Worm (Caenorhabditis elegans) whole organism, L2 larva: ENCODE data around the gene ceh-93.
A peak's percentile ranks its signal among the peaks of the same experiment; 100 is the strongest.

Experiments used
- C34F6.9 ChIP-seq: fragments of 150-350 bp; optimal IDR thresholded peaks from 2 replicates; lab custom pipeline; 2014; ENCODE audit warnings: missing biosample characterization, missing genetic modification characterization
- F13H6.1 ChIP-seq: sonication (generic microtip); optimal IDR thresholded peaks from 2 replicates; lab custom pipeline; 2016; ENCODE audit warnings: missing genetic modification characterization, missing compliant biosample characterization
- Y55F3AM.14 ChIP-seq: fragments of 200-800 bp; sonication (Bioruptor generic); optimal IDR thresholded peaks from 2 replicates; lab custom pipeline; 2018; ENCODE audit warnings: mild to moderate bottlenecking, missing genetic modification characterization, missing compliant biosample characterization
- ZK546.5 ChIP-seq: sonication (generic microtip); optimal IDR thresholded peaks from 2 replicates; lab custom pipeline; 2017; ENCODE audit warnings: missing biosample characterization, missing genetic modification characterization
- alr-1 ChIP-seq: fragments of 150-350 bp; optimal IDR thresholded peaks from 2 replicates; lab custom pipeline; 2014; ENCODE audit warnings: missing biosample characterization, missing genetic modification characterization
- blmp-1 ChIP-seq: sonication (generic microtip); optimal IDR thresholded peaks from 2 replicates; lab custom pipeline; 2017; ENCODE audit warnings: missing genetic modification characterization, mild to moderate bottlenecking, missing compliant biosample characterization, antibody characterized with exemption, moderate library complexity; ENCODE audit not compliant: insufficient read depth
- crh-2 ChIP-seq: sonication (generic microtip); optimal IDR thresholded peaks from 2 replicates; lab custom pipeline; 2017; ENCODE audit warnings: missing biosample characterization, missing genetic modification characterization
- dmd-4 ChIP-seq: sonication (generic microtip); optimal IDR thresholded peaks from 2 replicates; lab custom pipeline; 2017; ENCODE audit warnings: missing biosample characterization, missing genetic modification characterization
- egl-27 ChIP-seq: sonication (generic microtip); optimal IDR thresholded peaks from 3 replicates; lab custom pipeline; 2017; ENCODE audit warnings: missing biosample characterization, missing genetic modification reagents, missing genetic modification characterization
- elt-1 ChIP-seq: fragments of 150-350 bp; optimal IDR thresholded peaks from 2 replicates; lab custom pipeline; 2014; ENCODE audit warnings: missing biosample characterization, missing genetic modification characterization
- fos-1 ChIP-seq: fragments of 150-350 bp; optimal IDR thresholded peaks from 2 replicates; lab custom pipeline; 2014; ENCODE audit warnings: missing biosample characterization, missing genetic modification characterization
- gmeb-1 ChIP-seq: fragments of 150-350 bp; optimal IDR thresholded peaks from 2 replicates; lab custom pipeline; 2014; ENCODE audit warnings: missing biosample characterization, missing genetic modification characterization
- lin-39 ChIP-seq: fragments of 150-350 bp; optimal IDR thresholded peaks from 2 replicates; lab custom pipeline; 2014; ENCODE audit warnings: missing biosample characterization, missing genetic modification reagents, missing genetic modification characterization
- lsy-2 ChIP-seq, 2 experiments: fragments of 150-350 bp in 1 of 2; sonication (generic microtip) in 1 of 2; optimal IDR thresholded peaks; 2 replicates each; lab custom pipeline; 2014 to 2017; ENCODE audit warnings: missing biosample characterization in 2 of 2, missing genetic modification characterization in 2 of 2
- mab-5 ChIP-seq: fragments of 150-350 bp; optimal IDR thresholded peaks from 2 replicates; lab custom pipeline; 2014; ENCODE audit warnings: missing biosample characterization, missing genetic modification characterization
- mbf-1 ChIP-seq: sonication (generic microtip); optimal IDR thresholded peaks from 2 replicates; lab custom pipeline; 2017; ENCODE audit warnings: missing biosample characterization, missing genetic modification characterization
- nhr-10 ChIP-seq: sonication (generic microtip); optimal IDR thresholded peaks from 2 replicates; lab custom pipeline; 2017; ENCODE audit warnings: missing biosample characterization, missing genetic modification characterization
- nhr-11 ChIP-seq: fragments of 150-350 bp; optimal IDR thresholded peaks from 2 replicates; lab custom pipeline; 2014; ENCODE audit warnings: missing biosample characterization, missing genetic modification characterization
- nhr-12 ChIP-seq: fragments of 150-350 bp; optimal IDR thresholded peaks from 2 replicates; lab custom pipeline; 2014; ENCODE audit warnings: missing biosample characterization, missing genetic modification characterization
- nhr-129 ChIP-seq: fragments of 150-350 bp; optimal IDR thresholded peaks from 2 replicates; lab custom pipeline; 2014; ENCODE audit warnings: missing biosample characterization, missing genetic modification characterization
- nhr-21 ChIP-seq: fragments of 150-350 bp; optimal IDR thresholded peaks from 2 replicates; lab custom pipeline; 2014; ENCODE audit warnings: missing biosample characterization, missing genetic modification characterization
- nhr-23 ChIP-seq: fragments of 150-350 bp; optimal IDR thresholded peaks from 2 replicates; lab custom pipeline; 2014; ENCODE audit warnings: missing biosample characterization, missing genetic modification reagents, missing genetic modification characterization
- nhr-25 ChIP-seq: fragments of 150-350 bp; sonication (generic microtip); optimal IDR thresholded peaks from 3 replicates; lab custom pipeline; 2014; ENCODE audit warnings: missing biosample characterization, missing genetic modification characterization
- nhr-6 ChIP-seq: fragments of 150-350 bp; optimal IDR thresholded peaks from 2 replicates; lab custom pipeline; 2014; ENCODE audit warnings: missing biosample characterization, missing genetic modification characterization
- nhr-77 ChIP-seq: fragments of 150-350 bp; optimal IDR thresholded peaks from 2 replicates; lab custom pipeline; 2014; ENCODE audit warnings: missing biosample characterization, missing genetic modification characterization
- peb-1 ChIP-seq: fragments of 150-350 bp; optimal IDR thresholded peaks from 2 replicates; lab custom pipeline; 2014; ENCODE audit warnings: missing biosample characterization, missing genetic modification characterization
- sem-4 ChIP-seq: fragments of 150-350 bp; optimal IDR thresholded peaks from 2 replicates; lab custom pipeline; 2014; ENCODE audit warnings: missing biosample characterization, missing genetic modification reagents, missing genetic modification characterization
- skn-1 ChIP-seq: sonication (generic microtip); optimal IDR thresholded peaks from 2 replicates; lab custom pipeline; 2017; ENCODE audit warnings: missing biosample characterization, missing genetic modification characterization
- sma-9 ChIP-seq, 2 experiments: fragments of 150-350 bp in 1 of 2; sonication (generic microtip) in 1 of 2; optimal IDR thresholded peaks; 2 replicates each; lab custom pipeline; 2014 to 2016; ENCODE audit warnings: missing genetic modification characterization in 2 of 2, mild to moderate bottlenecking in 1 of 2, missing biosample characterization in 1 of 2, missing compliant biosample characterization in 1 of 2, missing genetic modification reagents in 1 of 2, moderate library complexity in 1 of 2
- snpc-4 ChIP-seq: fragments of 150-350 bp; optimal IDR thresholded peaks from 2 replicates; lab custom pipeline; 2014; ENCODE audit warnings: missing biosample characterization, missing genetic modification characterization
- unc-55 ChIP-seq: fragments of 150-350 bp; sonication (generic microtip); optimal IDR thresholded peaks from 3 replicates; lab custom pipeline; 2014; ENCODE audit warnings: missing biosample characterization, missing genetic modification reagents, missing genetic modification characterization
- unc-62 ChIP-seq: fragments of 150-350 bp; optimal IDR thresholded peaks from 2 replicates; lab custom pipeline; 2014; ENCODE audit warnings: missing biosample characterization, missing genetic modification reagents, missing genetic modification characterization
- zag-1 ChIP-seq: fragments of 150-350 bp; optimal IDR thresholded peaks from 2 replicates; lab custom pipeline; 2014; ENCODE audit warnings: missing biosample characterization, missing genetic modification characterization
- ztf-11 ChIP-seq: sonication (generic microtip); optimal IDR thresholded peaks from 2 replicates; lab custom pipeline; 2017; ENCODE audit warnings: missing biosample characterization, missing genetic modification characterization

ceh-93 gene

DNA sequence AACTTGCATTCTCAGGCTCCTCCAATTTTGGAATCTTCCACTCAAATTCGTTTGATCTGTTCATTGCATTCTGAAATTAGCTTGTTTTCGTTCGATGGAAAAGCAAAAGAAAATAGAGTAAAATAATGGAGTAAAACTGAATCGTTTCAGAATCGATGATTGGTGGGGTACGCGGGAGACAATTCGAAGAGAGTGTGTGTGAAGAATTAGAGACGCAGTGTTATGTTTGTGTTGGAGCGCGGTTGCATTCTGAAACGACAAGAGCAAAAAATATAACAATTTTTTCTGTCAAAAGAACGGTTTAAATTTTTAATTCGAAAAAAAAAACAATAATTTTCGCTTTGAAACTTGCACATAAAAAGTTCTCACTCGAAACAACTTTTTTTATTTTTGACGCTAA, at the start of gene ceh-93:
Gene ceh-93 (minus strand): TSS at position 70 of the 400 bp plus-strand sequence.
- TF ChIP-seq blmp-1 (tag; lab: Kevin White, UChicago): no peak
- no peak for TF ChIP-seq fos-1 (tag; lab: Kevin White, UChicago)
- TF ChIP-seq nhr-129: peak; percentile 36
- no peak for TF ChIP-seq dmd-4 (tag; lab: Kevin White, UChicago)
- TF ChIP-seq nhr-23 (tag; lab: Kevin White, UChicago): no peak
- no peak for TF ChIP-seq nhr-6 (tag; lab: Kevin White, UChicago)
- TF ChIP-seq skn-1 (tag; lab: Kevin White, UChicago): no peak
- no peak for TF ChIP-seq nhr-11 (tag; lab: Kevin White, UChicago)
- no peak for TF ChIP-seq egl-27 (tag; lab: Kevin White, UChicago)
- TF ChIP-seq gmeb-1 (tag; lab: Kevin White, UChicago): no peak
- peak; percentile 52 for TF ChIP-seq C34F6.9 (tag; lab: Kevin White, UChicago)
- no peak for TF ChIP-seq ztf-11 (tag; lab: Kevin White, UChicago)
- no peak for TF ChIP-seq lin-39
- no peak for TF ChIP-seq nhr-25 (tag; lab: Kevin White, UChicago)
- TF ChIP-seq F13H6.1 (tag; lab: Kevin White, UChicago): no peak
- TF ChIP-seq nhr-12 (tag; lab: Kevin White, UChicago): no peak
- TF ChIP-seq alr-1 (tag; lab: Kevin White, UChicago): no peak
- TF ChIP-seq sem-4 (tag; lab: Kevin White, UChicago): no peak
- peak; percentile 58 for TF ChIP-seq unc-55 (GFP tag; lab: Kevin White, UChicago)
- TF ChIP-seq peb-1 (tag; lab: Kevin White, UChicago): no peak

DNA sequence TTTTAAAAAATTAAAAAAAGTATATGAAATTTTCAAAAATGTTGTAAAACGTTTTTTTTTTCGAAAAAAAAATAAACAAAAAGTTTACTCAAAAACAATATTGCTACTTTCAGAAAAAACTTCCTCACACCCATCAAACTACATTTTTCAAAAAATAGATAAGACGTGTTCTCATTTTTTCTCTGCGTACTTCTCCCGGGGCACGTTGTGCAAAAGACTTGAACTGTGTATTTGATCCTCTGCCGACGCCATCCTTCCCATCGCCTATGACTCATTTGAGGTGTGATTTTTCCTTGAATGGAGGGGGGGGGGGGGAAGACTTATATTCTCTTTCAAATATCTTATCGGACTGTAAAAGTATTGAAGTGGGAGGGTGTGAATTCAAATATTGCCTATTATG, 49.8 kb upstream of the ceh-93 start:
- TF ChIP-seq unc-62 (GFP tag; lab: Kevin White, UChicago) (no peak), fos-1 (tag; lab: Kevin White, UChicago) (peak; percentile 39)

DNA sequence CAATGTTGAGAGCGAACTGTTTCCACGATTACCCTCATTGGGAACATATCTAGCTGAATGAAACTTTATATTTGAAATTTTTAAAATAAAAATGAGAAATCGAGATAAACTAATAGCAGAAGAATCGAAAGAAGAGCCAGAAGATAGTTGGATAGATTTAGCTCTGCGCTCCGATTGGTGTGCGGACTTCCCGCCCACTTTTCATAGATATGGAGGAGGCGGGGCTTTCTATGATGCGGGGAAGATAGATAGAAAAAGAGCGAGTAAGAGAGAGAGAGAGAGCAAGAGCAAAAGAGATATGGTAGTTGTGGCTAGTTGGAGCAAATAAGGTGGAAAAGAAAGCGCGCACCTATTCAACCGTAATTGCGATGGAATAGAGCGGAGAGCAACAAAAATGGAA, 45.1 kb upstream of the ceh-93 start, which contains the start of gene dve-1:
Gene dve-1 (minus strand): TSS at position 66 of the 400 bp plus-strand sequence.
- TF ChIP-seq lin-39 (no peak), snpc-4 (tag; lab: Kevin White, UChicago) (no peak), skn-1 (tag; lab: Kevin White, UChicago) (no peak), crh-2 (tag; lab: Kevin White, UChicago) (no peak), elt-1 (tag; lab: Kevin White, UChicago) (no peak), Y55F3AM.14 (no peak), nhr-10 (tag; lab: Kevin White, UChicago) (no peak), lsy-2 (tag; optimal IDR thresholded peaks at IDR 0.05; lab: Kevin White, UChicago) (no peak), unc-55 (GFP tag; lab: Kevin White, UChicago) (no peak), ZK546.5 (tag; lab: Kevin White, UChicago) (no peak), nhr-77 (tag; lab: Kevin White, UChicago) (no peak), nhr-11 (tag; lab: Kevin White, UChicago) (no peak), mab-5 (tag; lab: Kevin White, UChicago) (no peak), zag-1 (no peak), egl-27 (tag; lab: Kevin White, UChicago) (no peak), nhr-23 (tag; lab: Kevin White, UChicago) (no peak), mbf-1 (tag; lab: Kevin White, UChicago) (no peak)

DNA sequence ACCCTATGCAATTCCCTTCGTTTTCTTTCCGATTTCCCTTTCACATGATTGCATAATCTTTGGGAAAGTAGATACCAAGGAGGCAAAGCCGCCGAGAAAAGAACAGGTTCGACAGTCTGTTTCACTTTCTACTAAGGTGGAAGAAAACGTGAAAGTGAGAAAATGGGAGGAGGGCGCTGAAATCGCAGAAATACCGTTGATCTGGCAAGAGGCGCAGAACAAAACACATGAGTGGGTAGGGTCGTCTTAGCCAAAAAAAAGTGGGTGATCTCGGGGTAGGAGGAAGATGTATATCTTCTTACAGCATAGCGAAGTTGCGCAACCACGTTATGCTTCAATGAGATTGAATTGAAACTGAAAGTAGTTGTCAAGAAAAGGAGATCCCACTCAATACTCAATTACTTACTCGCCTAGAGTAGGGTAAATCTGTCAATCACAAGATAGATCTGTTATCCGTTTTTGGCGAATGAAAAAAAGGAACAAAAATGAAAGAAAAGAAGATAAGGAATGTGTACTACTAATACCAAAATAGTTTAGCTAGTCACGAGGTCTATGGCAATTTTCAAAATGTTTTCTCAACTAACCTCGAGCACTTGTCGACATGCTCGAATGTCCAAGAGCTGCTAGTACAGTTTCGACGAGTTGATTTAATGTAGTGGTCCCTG, 44.6 kb upstream of the ceh-93 start:
- TF ChIP-seq nhr-21 (peak; percentile 7), blmp-1 (tag; lab: Kevin White, UChicago) (peak; percentile 98), sma-9 (GFP tag; optimal IDR thresholded peaks at IDR 0.05; lab: Kevin White, UChicago) (peak; percentile 35), sma-9 (tag; optimal IDR thresholded peaks at IDR 0.05; lab: Kevin White, UChicago) (no peak), sem-4 (tag; lab: Kevin White, UChicago) (peak; percentile 23), fos-1 (tag; lab: Kevin White, UChicago) (no peak), lin-39 (no peak), nhr-129 (peak; percentile 15), nhr-25 (tag; lab: Kevin White, UChicago) (peak; percentile 70)
